Worm (Caenorhabditis elegans): ENCODE data around the gene col-75.

The col-75 gene

DNA sequence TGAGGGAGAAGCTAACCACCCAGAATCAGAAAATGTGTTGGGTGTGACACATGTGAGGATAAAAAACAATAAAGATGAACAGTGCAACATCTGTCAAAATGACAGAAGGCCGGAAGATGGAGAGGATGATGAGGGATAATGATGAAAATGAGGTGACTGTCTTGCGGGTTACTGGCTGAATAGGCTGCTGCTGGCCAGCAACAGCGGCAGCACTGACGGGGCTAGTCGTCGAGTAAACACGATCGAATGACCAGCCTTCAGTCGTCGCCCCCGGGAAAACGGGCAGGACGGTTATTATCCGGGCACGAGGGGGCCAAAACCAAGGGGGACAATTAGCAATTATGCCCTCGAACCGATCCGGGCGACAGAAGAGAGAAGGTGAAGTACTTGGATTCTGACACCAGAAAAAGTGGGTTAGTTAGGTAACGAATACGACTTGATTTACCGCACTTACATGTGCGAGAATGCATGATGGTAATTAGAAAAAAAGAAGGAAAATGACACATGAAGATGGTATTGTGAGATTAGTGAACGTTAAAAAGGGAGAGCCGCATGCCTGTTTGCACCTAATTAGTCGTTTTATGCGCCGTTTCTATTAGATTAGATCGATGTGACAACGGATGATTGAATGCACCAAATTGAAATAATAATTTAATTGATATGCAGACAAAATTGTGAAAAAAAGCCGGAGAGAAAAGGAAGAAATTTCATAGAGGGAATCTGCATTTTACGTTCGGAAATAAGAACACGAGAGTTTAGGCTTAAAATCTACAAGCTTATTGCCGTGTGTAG lies 14.2 kb upstream of the col-75 start:
- no peak for TF ChIP-seq unc-62 (GFP tag; optimal IDR thresholded peaks at IDR 0.05)

DNA sequence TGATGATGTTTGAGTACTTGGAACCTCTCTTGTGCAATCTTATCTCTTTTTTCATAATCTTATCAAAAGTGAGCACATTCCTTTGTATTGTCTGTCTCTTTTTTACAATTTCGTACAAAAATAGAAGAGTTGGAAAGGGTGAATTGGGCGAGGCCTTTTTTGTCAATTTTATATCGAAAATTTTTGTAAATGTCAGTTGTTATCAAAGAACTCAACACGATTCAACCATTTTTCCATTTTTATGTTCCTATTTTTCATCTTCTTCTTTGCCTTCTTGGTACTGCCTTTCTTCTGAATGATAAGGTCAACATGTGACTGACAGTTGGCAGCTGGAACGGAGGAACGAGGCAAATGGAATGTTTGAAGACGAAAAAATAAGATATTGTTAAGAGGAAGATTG lies 12.3 kb upstream of the col-75 start:
- no peak for TF ChIP-seq unc-62 (GFP tag; optimal IDR thresholded peaks at IDR 0.05)

DNA sequence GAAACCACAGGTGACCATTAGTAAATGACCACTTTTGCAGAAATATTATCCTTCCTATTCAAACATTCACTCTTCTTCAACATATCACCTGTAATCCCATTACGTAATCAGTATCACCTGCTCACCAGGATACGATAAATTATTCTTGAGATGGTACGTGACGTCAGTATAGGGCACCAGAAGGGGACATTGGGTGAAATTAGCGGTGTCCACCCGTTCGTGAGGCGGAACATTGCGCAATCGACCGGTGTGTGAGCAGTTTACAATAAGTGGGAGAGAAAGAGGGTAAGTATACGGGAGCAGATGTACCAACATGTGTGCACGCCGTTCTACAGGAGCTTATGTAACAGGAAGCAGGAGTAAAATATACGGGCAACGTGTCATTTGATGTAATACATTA lies 8.1 kb upstream of the col-75 start:
- no peak for TF ChIP-seq unc-62 (GFP tag; optimal IDR thresholded peaks at IDR 0.05)

DNA sequence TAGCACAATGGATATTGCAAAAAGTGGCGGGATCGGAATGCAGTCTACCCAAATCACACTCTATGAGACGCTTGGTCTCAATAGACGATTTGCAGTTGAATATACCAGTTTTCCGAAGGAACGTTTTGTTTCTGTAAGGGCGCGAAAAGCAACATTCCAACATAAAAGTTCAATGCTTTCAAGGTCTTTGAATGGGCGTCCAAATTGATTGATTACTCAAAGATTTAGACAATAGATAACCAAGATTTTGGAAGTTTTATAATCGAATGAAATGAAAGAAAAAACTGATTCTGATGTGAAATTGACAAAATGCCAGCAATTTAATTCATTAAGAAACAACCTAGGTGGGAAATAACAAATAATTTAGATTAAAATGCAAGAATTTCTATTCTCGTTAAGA lies 6.9 kb upstream of the col-75 start:
- TF ChIP-seq unc-62 (GFP tag; optimal IDR thresholded peaks at IDR 0.05) = no peak

DNA sequence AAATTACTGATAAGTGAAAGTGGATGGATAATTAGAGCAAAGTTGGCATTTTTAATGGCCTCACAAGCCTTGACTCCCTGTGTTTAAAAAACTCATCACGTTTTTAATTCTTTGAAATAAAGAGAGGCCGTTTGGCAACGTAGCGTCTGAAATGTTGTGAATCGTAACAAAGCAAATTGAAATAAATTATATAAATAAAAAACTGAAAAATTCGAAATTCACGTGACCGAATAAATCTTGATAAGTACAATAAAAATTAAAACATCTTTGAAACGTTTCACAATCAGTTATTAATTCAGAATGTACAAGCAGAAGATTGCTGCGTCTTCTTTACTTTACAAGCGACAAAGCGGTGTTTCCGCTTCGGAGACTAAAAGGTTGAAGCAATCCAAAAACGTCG lies 3.3 kb upstream of the col-75 start, which contains the start of gene K03H9.3:
Gene K03H9.3 (plus strand): TSS at position 301 of the 400 bp plus-strand sequence.
- TF ChIP-seq unc-62 (GFP tag; optimal IDR thresholded peaks at IDR 0.05) = no peak

DNA sequence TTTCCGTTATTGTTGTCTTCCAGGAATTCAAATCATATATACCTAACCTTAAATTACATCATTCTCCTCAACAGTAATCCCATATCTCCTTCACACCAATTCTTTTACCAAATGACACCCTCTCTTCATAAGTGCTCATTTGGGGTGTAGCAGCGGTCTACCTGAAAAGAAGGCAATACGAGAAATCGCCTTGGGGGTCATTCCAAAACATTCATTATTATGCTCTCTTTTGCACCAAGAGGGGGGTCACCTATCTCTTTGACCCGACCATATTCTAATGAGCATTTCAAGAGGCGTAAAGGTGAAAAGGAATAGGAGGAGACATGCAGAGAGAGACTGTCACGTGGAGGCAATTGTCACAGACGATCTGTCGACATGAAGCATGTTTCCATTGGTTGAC lies 10.8 kb downstream of the col-75 start:
- no peak for TF ChIP-seq unc-62 (GFP tag; optimal IDR thresholded peaks at IDR 0.05)

DNA sequence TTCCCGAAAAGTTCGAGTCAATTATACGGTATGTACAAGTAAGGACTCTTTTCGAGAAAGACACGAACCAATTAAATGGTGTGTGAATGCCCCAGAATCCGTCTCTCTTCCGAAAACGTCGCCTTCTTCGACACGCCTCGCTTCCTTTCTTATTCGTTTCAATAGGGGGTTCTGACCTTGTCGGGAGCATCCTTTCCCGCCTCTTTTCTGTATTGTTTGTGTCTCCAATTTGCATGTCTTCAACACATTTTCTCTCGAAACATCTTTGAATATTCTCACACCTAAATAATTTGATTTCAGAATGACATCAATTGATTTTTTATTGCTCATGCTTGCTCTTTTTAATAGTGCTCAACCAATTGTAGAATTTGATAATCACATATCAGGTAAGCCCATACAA lies 15.0 kb downstream of the col-75 start, which contains the start of gene cutl-16:
Gene cutl-16 (plus strand): TSS at position 301 of the 400 bp plus-strand sequence.
- no peak for TF ChIP-seq unc-62 (GFP tag; optimal IDR thresholded peaks at IDR 0.05)

DNA sequence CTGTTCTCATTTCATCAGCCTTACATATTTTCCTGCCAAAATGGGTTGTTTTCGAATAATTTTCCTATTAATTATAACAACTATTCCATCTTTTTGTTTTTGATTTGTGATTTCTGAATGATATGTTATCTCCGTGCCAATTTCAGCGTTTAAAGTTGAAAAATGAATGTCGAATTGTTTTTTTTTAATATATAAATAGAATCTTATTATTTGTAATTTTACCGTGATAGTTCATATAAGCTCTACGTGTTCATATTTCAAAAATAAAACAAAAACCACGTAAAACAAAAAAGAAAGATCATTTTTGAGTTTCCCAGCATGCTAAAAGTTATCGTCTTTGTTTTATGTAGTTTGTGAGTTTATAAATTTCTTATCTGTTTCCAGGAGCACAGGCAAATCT lies 17.6 kb downstream of the col-75 start, which contains the start of gene K06A1.2:
Gene K06A1.2 (plus strand): TSS at position 301 of the 400 bp plus-strand sequence.
- TF ChIP-seq unc-62 (GFP tag; optimal IDR thresholded peaks at IDR 0.05) = no peak

DNA sequence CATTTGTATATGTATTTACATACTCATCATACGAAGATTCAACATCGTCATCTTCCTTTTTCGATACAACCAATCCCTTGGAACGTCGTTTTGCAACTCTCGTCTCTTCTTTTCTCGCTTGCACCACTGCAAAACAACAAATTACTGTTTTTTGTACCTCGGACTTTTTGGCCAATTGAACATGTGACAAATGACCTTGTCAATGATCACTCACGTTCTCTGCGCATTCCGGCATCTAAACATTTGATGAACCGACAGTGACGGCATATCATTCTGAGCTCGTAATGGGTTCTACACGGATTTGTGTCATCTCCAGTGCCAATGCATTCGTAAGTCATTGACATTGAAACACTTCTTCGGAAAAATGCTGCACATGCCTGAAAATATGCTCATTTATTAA lies 22.1 kb downstream of the col-75 start:
- TF ChIP-seq unc-62 (GFP tag; optimal IDR thresholded peaks at IDR 0.05) = no peak

DNA sequence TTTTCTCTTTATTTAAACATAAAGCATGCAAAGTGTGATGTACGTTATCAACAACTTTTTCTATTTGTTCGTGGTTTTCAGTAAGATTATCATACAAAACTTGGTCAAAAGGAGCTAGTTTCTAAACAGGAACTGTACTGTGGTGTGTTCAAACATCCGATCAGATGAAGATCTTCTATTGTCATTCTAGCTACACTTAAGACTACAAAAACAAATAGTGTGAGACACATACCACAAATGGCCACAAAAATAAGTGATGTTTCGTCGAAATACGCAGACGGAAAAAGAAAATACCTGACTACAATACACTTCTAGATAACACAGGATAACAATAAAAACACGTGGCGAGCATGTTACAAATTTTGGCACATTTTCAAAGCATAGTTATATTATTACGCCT lies 22.6 kb downstream of the col-75 start:
- TF ChIP-seq unc-62 (GFP tag; optimal IDR thresholded peaks at IDR 0.05) = no peak

DNA sequence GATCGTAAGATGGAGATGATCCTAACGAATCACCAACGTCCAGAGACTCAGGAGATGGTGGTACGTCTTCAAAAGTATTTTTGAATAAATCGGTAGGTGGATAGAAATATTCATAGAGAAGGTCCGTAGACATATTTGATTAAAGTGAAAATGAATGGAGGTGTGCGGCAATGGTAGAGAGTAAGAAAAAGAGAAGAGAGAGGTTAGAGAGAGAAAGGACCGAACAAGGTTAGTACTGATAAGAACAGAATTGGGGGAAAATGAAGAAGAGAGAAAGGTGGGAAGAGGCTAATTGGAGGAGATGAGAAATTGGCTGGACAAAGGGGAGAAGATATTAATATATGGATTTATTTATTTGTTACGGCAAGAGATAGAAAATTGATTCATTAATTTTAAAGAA lies 23.6 kb downstream of the col-75 start, which contains the start of gene nhr-22:
Gene nhr-22 (minus strand): TSS at position 137 of the 400 bp plus-strand sequence.
- no peak for TF ChIP-seq unc-62 (GFP tag; optimal IDR thresholded peaks at IDR 0.05)

DNA sequence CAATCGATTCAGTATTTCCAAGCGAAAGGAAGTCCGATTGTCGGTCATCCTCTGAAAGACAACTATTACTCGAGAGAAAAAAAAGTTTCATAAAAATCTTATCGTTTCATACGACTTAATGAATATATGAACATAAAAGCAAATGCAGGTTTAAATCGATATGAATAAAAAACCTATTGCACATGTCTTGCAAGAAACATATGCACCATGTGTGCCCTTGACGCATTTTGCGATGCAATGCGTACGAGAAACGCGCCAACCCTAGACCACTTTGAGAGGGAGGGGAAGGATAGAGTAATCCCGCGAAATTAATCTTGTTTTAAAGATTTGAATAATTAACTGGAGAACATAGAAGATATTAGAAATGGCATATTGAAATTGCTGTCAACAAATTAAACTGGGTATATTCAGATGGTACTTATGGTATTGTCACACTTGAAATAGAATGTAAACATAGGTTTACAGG lies 27.3 kb downstream of the col-75 start, which contains the start of gene atg-16.2:
Gene atg-16.2 (minus strand): TSS at position 51 of the 466 bp plus-strand sequence.
- no peak for TF ChIP-seq unc-62 (GFP tag; optimal IDR thresholded peaks at IDR 0.05)

DNA sequence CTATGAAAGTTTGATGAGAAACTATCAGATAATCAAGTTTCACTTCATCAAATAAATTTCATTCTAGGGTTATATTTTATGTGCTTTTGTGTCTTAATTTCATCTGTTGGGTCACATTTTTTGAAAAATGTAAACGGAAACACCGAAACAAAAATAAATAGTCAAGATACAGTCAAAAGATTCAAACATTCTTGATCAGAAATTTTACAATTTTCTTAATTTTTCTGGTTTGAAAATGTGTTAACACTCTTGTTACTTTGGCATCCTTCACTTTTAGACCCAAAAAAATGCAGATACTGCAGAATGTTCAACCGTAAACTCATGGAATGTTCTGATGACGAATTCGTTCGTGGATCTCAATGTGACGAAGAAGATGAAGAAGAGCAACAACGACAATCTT lies 28.6 kb downstream of the col-75 start, which contains the start of gene aptf-1:
Gene aptf-1 (plus strand): TSS at position 301 of the 400 bp plus-strand sequence.
- no peak for TF ChIP-seq unc-62 (GFP tag; optimal IDR thresholded peaks at IDR 0.05)

DNA sequence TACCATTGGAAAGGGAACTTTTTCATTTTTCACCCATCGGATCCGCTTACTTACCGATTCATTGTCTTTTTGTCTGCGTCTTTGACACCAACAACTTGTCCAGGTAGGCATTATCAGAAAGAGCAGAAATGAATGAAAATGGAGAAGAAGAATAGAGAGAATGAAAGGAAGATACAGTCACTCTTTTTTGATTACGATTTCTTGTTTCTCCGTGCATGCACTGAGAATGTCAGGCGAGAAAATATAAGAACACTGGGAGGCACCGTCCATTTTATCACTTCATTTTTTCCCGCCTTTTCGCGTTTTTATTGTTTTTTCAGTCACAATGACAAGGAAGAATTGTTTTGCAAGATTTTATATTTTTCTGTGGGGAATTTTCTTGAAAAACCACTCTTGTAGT lies 43.2 kb downstream of the col-75 start:
- TF ChIP-seq unc-62 (GFP tag; optimal IDR thresholded peaks at IDR 0.05) = no peak

DNA sequence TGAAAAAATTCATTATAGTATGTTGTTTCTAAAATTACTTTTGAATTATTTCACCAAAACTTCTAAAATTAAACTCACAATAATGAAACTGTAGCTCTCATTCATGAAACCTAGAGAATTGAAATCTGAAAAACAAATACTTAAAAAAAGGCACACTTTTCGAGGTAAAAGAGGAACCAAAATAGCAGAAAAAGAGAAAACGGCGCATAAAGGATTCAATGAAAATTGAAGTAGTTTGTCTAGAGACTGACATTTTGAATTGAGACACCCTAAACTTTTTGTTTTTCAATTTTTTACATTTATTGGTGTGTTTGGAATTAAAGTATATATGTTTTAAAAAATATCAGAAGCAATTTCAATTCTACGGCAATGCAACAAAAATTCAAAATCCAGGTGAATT lies 44.9 kb downstream of the col-75 start, which contains the start of gene dgk-5:
Gene dgk-5 (minus strand): TSS at position 101 of the 400 bp plus-strand sequence.
- no peak for TF ChIP-seq unc-62 (GFP tag; optimal IDR thresholded peaks at IDR 0.05)

DNA sequence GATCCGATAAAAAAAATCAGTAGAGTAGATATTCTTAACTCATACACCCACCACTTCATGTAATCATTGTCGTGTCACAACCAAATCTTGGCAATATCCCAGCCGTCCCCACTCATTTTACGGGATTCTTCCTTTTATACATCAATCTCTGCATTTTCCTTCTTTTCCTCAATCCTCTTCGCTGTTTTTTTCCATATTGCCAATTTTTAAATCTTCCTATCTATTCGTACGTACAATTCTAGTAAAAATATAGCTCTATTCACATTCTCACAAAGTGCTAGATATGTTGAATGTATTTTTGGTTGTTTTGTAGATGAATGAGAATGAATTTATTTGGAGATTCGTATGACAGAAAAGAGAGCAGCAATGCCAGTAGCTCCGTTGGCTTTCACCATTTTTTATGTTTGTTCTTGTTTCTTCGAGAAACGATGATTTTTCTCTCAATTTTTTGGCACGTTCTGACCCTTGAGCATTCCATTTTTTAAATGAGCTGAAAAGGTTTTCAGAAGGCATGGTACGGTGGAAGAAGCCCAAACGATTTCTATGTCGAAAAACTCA lies 49.2 kb downstream of the col-75 start, which contains the start of gene T28D9.16:
Gene T28D9.16 (plus strand): TSS at position 508 of the 558 bp plus-strand sequence.
- no peak for TF ChIP-seq unc-62 (GFP tag; optimal IDR thresholded peaks at IDR 0.05)

DNA sequence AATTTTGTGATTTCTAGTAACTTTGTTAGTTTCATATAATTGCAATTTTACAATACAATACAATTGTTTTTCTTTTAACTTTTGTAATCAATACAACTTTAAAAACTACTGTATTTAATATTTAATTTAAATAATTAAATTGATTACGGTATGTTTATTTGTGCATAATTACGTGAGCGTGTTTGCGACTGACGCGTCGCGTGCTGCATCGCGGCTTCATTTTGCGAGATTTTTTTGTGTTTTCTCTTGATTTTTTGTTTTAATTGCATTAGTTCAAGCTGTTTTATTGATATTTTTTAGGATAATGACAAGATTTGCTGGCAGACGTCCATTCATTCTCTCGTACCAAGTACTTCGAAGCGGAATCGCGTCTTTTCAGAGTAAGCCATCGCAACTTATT lies 50.6 kb downstream of the col-75 start, which contains the start of gene T28D9.4:
Gene T28D9.4 (plus strand): TSS at position 301 of the 400 bp plus-strand sequence.
- TF ChIP-seq unc-62 (GFP tag; optimal IDR thresholded peaks at IDR 0.05) = no peak
